Fruit fly (Drosophila melanogaster): Measurements from ENCODE around the gene CG12992.

DNA sequence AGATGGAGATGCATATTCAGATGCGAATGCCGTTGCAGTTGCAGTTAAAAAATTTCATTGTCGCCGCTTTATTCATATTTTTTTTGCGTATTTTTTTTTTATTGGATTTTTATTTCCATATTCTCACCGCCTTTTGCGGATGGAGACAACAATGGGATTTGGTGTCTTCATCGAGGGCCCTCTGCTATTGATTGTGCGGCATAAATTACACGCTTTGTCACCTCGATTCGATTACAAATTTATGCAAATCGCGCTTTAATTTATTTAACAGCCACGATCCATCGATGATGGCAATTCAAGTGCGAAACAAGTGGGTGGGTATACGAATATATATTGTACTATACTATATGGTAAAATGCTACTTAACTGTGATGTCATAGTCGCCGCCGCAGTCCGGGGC, 5.0 kb upstream of the CG12992 start:
- TF ChIP-seq Ets98B (GFP tag; IDR thresholded peaks at IDR 0.05), result no peak
- TF ChIP-seq CG10348 (GFP tag; IDR thresholded peaks at IDR 0.05), result no peak
- no peak for TF ChIP-seq CG15710 (tag; optimal IDR thresholded peaks at IDR 0.05)
- no peak for TF ChIP-seq EcR (GFP tag; optimal IDR thresholded peaks at IDR 0.05)
- no peak for TF ChIP-seq rn (GFP tag; IDR thresholded peaks at IDR 0.05)
- no peak for TF ChIP-seq D1 (tag; optimal IDR thresholded peaks at IDR 0.05)
- no peak for TF ChIP-seq fd96Ca (GFP tag; IDR thresholded peaks at IDR 0.05)
- TF ChIP-seq CG34367 (tag; optimal IDR thresholded peaks at IDR 0.05), result no peak
- no peak for TF ChIP-seq CG17806 (tag; optimal IDR thresholded peaks at IDR 0.05)
- TF ChIP-seq CG8159 (tag; optimal IDR thresholded peaks at IDR 0.05), result no peak
- no peak for TF ChIP-seq CG4496 (GFP tag; IDR thresholded peaks at IDR 0.05)

Data from whole organism, pupa.